Worm (Caenorhabditis elegans): ENCODE measurements around the gene cpg-19.

Gene cpg-19

ce11 chrX:16617427-16618128, 4.0 kb upstream of the cpg-19 start:
- TF ChIP-seq pbrm-1 (GFP tag; IDR thresholded peaks at IDR 0.05), result peak; percentile 13; the same call in 1 of the 2 replicates
- TF ChIP-seq F52B5.7 (tag; optimal IDR thresholded peaks at IDR 0.05), result no peak
- TF ChIP-seq lsl-1 (GFP tag; optimal IDR thresholded peaks at IDR 0.05), result no peak
- no peak for TF ChIP-seq C17E4.6 (GFP tag; IDR thresholded peaks at IDR 0.05)
- TF ChIP-seq die-1 (tag; optimal IDR thresholded peaks at IDR 0.05), result peak; percentile 29
- TF ChIP-seq tbp1 (GFP tag; optimal IDR thresholded peaks at IDR 0.05), result peak; percentile 83
- peak; percentile 6 for TF ChIP-seq snpc-1.3 (tag; optimal IDR thresholded peaks at IDR 0.05; ENCODE audit: insufficient read depth)
- TF ChIP-seq ama-1 (optimal IDR thresholded peaks at IDR 0.05), result no peak
- TF ChIP-seq ama-1 (GFP tag; optimal IDR thresholded peaks at IDR 0.05), result peak in 1 of 2 experiments; percentile 40
- TF ChIP-seq snpc-4 (GFP tag; optimal IDR thresholded peaks at IDR 0.05), result no peak
- TF ChIP-seq snpc-4 (tag; optimal IDR thresholded peaks at IDR 0.05), result peak in 2 of 4 experiments; percentile 0 to 45
- TF ChIP-seq F57A8.1 (GFP tag; optimal IDR thresholded peaks at IDR 0.05), result no peak
- peak; percentile 13 for TF ChIP-seq F10E7.11 (tag; optimal IDR thresholded peaks at IDR 0.05)
- no peak for TF ChIP-seq snpc-1.1 (tag; optimal IDR thresholded peaks at IDR 0.05; ENCODE audit: insufficient read depth)
- TF ChIP-seq hrde-1 (tag; optimal IDR thresholded peaks at IDR 0.05; ENCODE audit: borderline replicate concordance), result peak; percentile 11
- no peak for TF ChIP-seq egl-44 (GFP tag; IDR thresholded peaks at IDR 0.05)
- 0 out of 2 replicates have a peak, but pooled peaks have one; percentile 13 for TF ChIP-seq rcor-1 (GFP tag; IDR thresholded peaks at IDR 0.05)
- TF ChIP-seq D2030.7 (GFP tag; IDR thresholded peaks at IDR 0.05), result 0 out of 2 replicates have a peak, but pooled peaks have one; percentile 11
- peak; percentile 44 for TF ChIP-seq him-1 (tag; optimal IDR thresholded peaks at IDR 0.05)
- TF ChIP-seq lin-26 (GFP tag; IDR thresholded peaks at IDR 0.05), result peak; percentile 87
- peak; percentile 56; the same call in 1 of the 2 replicates for TF ChIP-seq ztf-25 (GFP tag; IDR thresholded peaks at IDR 0.05)
- TF ChIP-seq ceh-40 (GFP tag; IDR thresholded peaks at IDR 0.05), result 0 out of 2 replicates have a peak, but pooled peaks have one; percentile 23
- TF ChIP-seq Y56A3A.18 (GFP tag; IDR thresholded peaks at IDR 0.05), result peak; percentile 68; the same call in 1 of the 2 replicates
- peak; percentile 23; the same call in 1 of the 2 replicates for TF ChIP-seq madf-6 (GFP tag; IDR thresholded peaks at IDR 0.05)
- peak; percentile 52 for TF ChIP-seq rpc-1 (optimal IDR thresholded peaks at IDR 0.05)
- TF ChIP-seq rpc-1 (tag; optimal IDR thresholded peaks at IDR 0.05), result peak; percentile 90
- no peak for TF ChIP-seq ceh-79 (tag; optimal IDR thresholded peaks at IDR 0.05)
- peak; percentile 25 for TF ChIP-seq nhr-90 (tag; optimal IDR thresholded peaks at IDR 0.05)
- TF ChIP-seq ztf-22 (GFP tag; optimal IDR thresholded peaks at IDR 0.05), result no peak
- TF ChIP-seq dox-1 (GFP tag; IDR thresholded peaks at IDR 0.05), result 0 out of 2 replicates have a peak, but pooled peaks have one; percentile 5
- TF ChIP-seq madf-10 (tag; optimal IDR thresholded peaks at IDR 0.05), result peak; percentile 36

DNA sequence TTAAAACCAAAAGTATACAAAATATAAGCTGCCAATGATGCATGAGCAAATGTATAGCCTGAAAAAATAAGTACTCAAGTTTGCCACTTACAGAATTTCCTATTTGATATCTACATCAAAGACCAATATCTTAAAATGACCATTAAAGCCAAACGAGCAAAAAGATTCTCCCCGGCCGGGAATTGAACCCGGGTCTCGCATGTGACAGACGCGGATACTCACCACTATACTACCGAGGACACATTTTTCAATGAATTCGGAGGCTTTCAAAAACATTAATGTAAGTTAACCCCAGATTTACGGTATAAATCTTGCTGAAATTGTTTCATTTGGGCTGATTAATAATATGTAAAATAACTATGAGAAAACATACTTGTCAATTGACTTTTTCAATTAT, 3.5 kb upstream of the cpg-19 start:
- peak; percentile 28 for TF ChIP-seq F23B12.7 (tag; optimal IDR thresholded peaks at IDR 0.05; ENCODE audit: insufficient read depth)
- no peak for TF ChIP-seq gei-17 (GFP tag; optimal IDR thresholded peaks at IDR 0.05)
- peak; percentile 25 for TF ChIP-seq snpc-3.4 (tag; optimal IDR thresholded peaks at IDR 0.05)
- TF ChIP-seq nfya-1 (tag; optimal IDR thresholded peaks at IDR 0.05; ENCODE audit: borderline replicate concordance, insufficient read depth), result no peak
- no peak for TF ChIP-seq snpc-4 (GFP tag; optimal IDR thresholded peaks at IDR 0.05)
- peak in 3 of 4 experiments; percentile 12 to 51 (median 33) for TF ChIP-seq snpc-4 (tag; optimal IDR thresholded peaks at IDR 0.05)
- peak; percentile 67 for TF ChIP-seq lin-26 (GFP tag; IDR thresholded peaks at IDR 0.05)
- peak; percentile 19 for TF ChIP-seq snpc-1.3 (tag; optimal IDR thresholded peaks at IDR 0.05; ENCODE audit: insufficient read depth)
- peak; percentile 81 for TF ChIP-seq D2030.7 (GFP tag; IDR thresholded peaks at IDR 0.05)
- peak; percentile 48 for TF ChIP-seq mxl-1 (tag; optimal IDR thresholded peaks at IDR 0.05)
- TF ChIP-seq pbrm-1 (GFP tag; IDR thresholded peaks at IDR 0.05), result peak; percentile 56
- peak; percentile 85 for TF ChIP-seq tbp1 (GFP tag; optimal IDR thresholded peaks at IDR 0.05)
- no peak for TF ChIP-seq F55B11.4 (tag; optimal IDR thresholded peaks at IDR 0.05; ENCODE audit: borderline replicate concordance, insufficient read depth)
- TF ChIP-seq dox-1 (GFP tag; IDR thresholded peaks at IDR 0.05), result 0 out of 2 replicates have a peak, but pooled peaks have one; percentile 15
- peak; percentile 48 for TF ChIP-seq ztf-18 (tag; optimal IDR thresholded peaks at IDR 0.05)
- no peak for TF ChIP-seq ama-1 (optimal IDR thresholded peaks at IDR 0.05)
- peak in 1 of 2 experiments; percentile 56 for TF ChIP-seq ama-1 (GFP tag; optimal IDR thresholded peaks at IDR 0.05)
- no peak for TF ChIP-seq egl-18 (GFP tag; IDR thresholded peaks at IDR 0.05)
- no peak for TF ChIP-seq B0035.1 (tag; optimal IDR thresholded peaks at IDR 0.05)
- no peak for TF ChIP-seq rcor-1 (GFP tag; IDR thresholded peaks at IDR 0.05)
- TF ChIP-seq rpc-1 (optimal IDR thresholded peaks at IDR 0.05), result peak; percentile 63
- TF ChIP-seq rpc-1 (tag; optimal IDR thresholded peaks at IDR 0.05), result peak; percentile 89
- TF ChIP-seq ztf-26 (tag; optimal IDR thresholded peaks at IDR 0.05), result peak; percentile 5
- TF ChIP-seq madf-6 (GFP tag; IDR thresholded peaks at IDR 0.05), result peak; percentile 34; the same call in 1 of the 2 replicates
- TF ChIP-seq nhr-90 (tag; optimal IDR thresholded peaks at IDR 0.05), result peak; percentile 35
- peak; percentile 73 for TF ChIP-seq B0261.1 (tag; optimal IDR thresholded peaks at IDR 0.05)
- no peak for TF ChIP-seq T26A5.8 (tag; optimal IDR thresholded peaks at IDR 0.05)
